Worm (Caenorhabditis elegans) whole organism, mixed stage, embryonic: ENCODE data around the gene mrpl-51.
A peak's percentile ranks its signal among the peaks of the same experiment; 100 is the strongest.

Source experiments
- M03D4.4 ChIP-seq: sonication (generic microtip); optimal IDR thresholded peaks from 2 replicates; lab custom pipeline; 2017; ENCODE audit warnings: mild to moderate bottlenecking, missing genetic modification characterization, missing compliant biosample characterization
- blmp-1 ChIP-seq: fragments of 150-350 bp; optimal IDR thresholded peaks from 2 replicates; lab custom pipeline; 2014; ENCODE audit warnings: missing biosample characterization, missing genetic modification characterization
- ceh-43 ChIP-seq: fragments of 200-800 bp; sonication (Bioruptor generic); optimal IDR thresholded peaks from 2 replicates; lab custom pipeline; 2018; ENCODE audit warnings: mild to moderate bottlenecking, missing genetic modification characterization, moderate library complexity, missing compliant biosample characterization
- cnd-1 ChIP-seq: fragments of 200-800 bp; sonication (Bioruptor generic); optimal IDR thresholded peaks from 2 replicates; lab custom pipeline; 2018; ENCODE audit warnings: mild to moderate bottlenecking, missing genetic modification characterization, missing compliant biosample characterization
- elt-3 ChIP-seq: fragments of 150-350 bp; optimal IDR thresholded peaks from 2 replicates; lab custom pipeline; 2014; ENCODE audit warnings: missing biosample characterization, missing genetic modification characterization
- flh-1 ChIP-seq: fragments of 200-800 bp; sonication (Bioruptor generic); optimal IDR thresholded peaks from 2 replicates; lab custom pipeline; 2018; ENCODE audit warnings: mild to moderate bottlenecking, missing genetic modification characterization, moderate library complexity, missing compliant biosample characterization
- ham-2 ChIP-seq: fragments of 200-800 bp; sonication (Bioruptor generic); optimal IDR thresholded peaks from 2 replicates; lab custom pipeline; 2018; ENCODE audit warnings: mild to moderate bottlenecking, missing genetic modification characterization, missing compliant biosample characterization
- hlh-1 ChIP-seq: fragments of 150-350 bp; optimal IDR thresholded peaks from 2 replicates; lab custom pipeline; 2014; ENCODE audit warnings: missing biosample characterization, missing genetic modification reagents, missing genetic modification characterization
- lin-13 ChIP-seq: fragments of 150-350 bp; optimal IDR thresholded peaks from 2 replicates; lab custom pipeline; 2014; ENCODE audit warnings: missing biosample characterization, missing genetic modification characterization
- lin-32 ChIP-seq: fragments of 200-800 bp; sonication (Bioruptor generic); optimal IDR thresholded peaks from 2 replicates; lab custom pipeline; 2018; ENCODE audit warnings: mild to moderate bottlenecking, missing genetic modification characterization, missing compliant biosample characterization
- lsy-2 ChIP-seq: fragments of 150-350 bp; optimal IDR thresholded peaks from 2 replicates; lab custom pipeline; 2014; ENCODE audit warnings: missing biosample characterization, missing genetic modification characterization
- mab-5 ChIP-seq: fragments of 150-350 bp; optimal IDR thresholded peaks from 2 replicates; lab custom pipeline; 2014; ENCODE audit warnings: missing biosample characterization, missing genetic modification characterization
- mep-1 ChIP-seq: fragments of 150-350 bp; optimal IDR thresholded peaks from 2 replicates; lab custom pipeline; 2017; ENCODE audit warnings: missing biosample characterization, missing genetic modification reagents, missing genetic modification characterization, inconsistent platforms
- nhr-28 ChIP-seq: fragments of 150-350 bp; optimal IDR thresholded peaks from 2 replicates; lab custom pipeline; 2014; ENCODE audit warnings: missing biosample characterization, missing genetic modification characterization
- pha-4 ChIP-seq: fragments of 150-350 bp; optimal IDR thresholded peaks from 2 replicates; lab custom pipeline; 2018; ENCODE audit warnings: missing biosample characterization, missing genetic modification reagents, missing genetic modification characterization
- snpc-4 ChIP-seq: fragments of 150-350 bp; optimal IDR thresholded peaks from 2 replicates; lab custom pipeline; 2014; ENCODE audit warnings: missing biosample characterization, missing genetic modification characterization
- sptf-1 ChIP-seq: sonication (generic microtip); optimal IDR thresholded peaks from 2 replicates; lab custom pipeline; 2017; ENCODE audit warnings: mild to moderate bottlenecking, missing genetic modification characterization, moderate library complexity, missing compliant biosample characterization
- tbx-8 ChIP-seq: fragments of 200-800 bp; sonication (Bioruptor generic); optimal IDR thresholded peaks from 2 replicates; lab custom pipeline; 2018; ENCODE audit warnings: mild to moderate bottlenecking, missing genetic modification characterization, moderate library complexity, missing compliant biosample characterization
- unc-120 ChIP-seq: sonication (generic microtip); optimal IDR thresholded peaks from 2 replicates; lab custom pipeline; 2017; ENCODE audit warnings: missing genetic modification characterization, missing compliant biosample characterization; ENCODE audit not compliant: poor library complexity, severe bottlenecking
- unc-39 ChIP-seq: fragments of 150-350 bp; optimal IDR thresholded peaks from 2 replicates; lab custom pipeline; 2014; ENCODE audit warnings: missing biosample characterization, missing genetic modification characterization
- zip-8 ChIP-seq: fragments of 150-350 bp; optimal IDR thresholded peaks from 2 replicates; lab custom pipeline; 2014; ENCODE audit warnings: missing biosample characterization, missing genetic modification characterization
- ztf-11 ChIP-seq: fragments of 150-350 bp; optimal IDR thresholded peaks from 2 replicates; lab custom pipeline; 2014; ENCODE audit warnings: missing biosample characterization, missing genetic modification characterization

mrpl-51 gene

DNA sequence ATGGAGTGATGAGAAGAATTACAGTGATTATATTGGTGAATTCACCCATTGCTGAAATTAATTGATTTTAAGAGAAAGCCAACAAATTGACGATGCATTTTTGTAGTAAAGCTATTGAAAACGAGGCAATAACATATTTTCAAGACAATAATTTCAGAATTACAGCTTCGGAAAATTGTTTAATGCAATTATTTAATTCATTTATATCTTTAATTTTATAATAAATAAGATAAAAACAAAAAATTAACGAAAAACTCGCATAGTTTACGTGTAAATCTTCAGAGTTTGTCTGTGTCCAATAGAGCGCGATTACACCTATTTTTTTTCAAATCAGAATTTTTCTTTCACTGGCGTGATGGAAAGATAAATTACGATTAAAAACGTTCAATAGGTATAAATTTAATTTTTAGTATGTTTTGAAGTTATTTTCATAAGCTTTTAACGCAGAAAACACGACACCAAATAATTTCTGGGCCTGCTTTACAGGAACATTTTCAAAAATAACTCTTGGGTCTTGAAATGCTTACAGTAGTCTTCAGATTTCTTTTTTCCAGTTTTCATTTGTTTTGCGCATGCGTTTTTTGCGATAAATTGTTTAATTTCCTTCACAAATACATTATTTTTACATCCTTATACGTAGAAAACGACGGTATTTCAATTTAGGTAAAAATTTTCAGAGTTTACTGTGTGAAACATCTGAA, 47.1 kb downstream of the mrpl-51 start, which contains the start of gene tmed-1:
TSS of gene tmed-1 (minus strand) at position 51 of the 701 bp plus-strand sequence.
- TF ChIP-seq zip-8 (tag; lab: Kevin White, UChicago) (no peak), mab-5 (tag; lab: Kevin White, UChicago) (no peak), pha-4 (tag; lab: Kevin White, UChicago) (no peak), M03D4.4 (tag; lab: Kevin White, UChicago) (no peak), ceh-43 (GFP tag; lab: Kevin White, UChicago) (no peak), cnd-1 (tag; lab: Kevin White, UChicago) (no peak), unc-39 (tag; lab: Kevin White, UChicago) (no peak), snpc-4 (tag; lab: Kevin White, UChicago) (no peak), hlh-1 (no peak), lin-13 (tag; lab: Kevin White, UChicago) (no peak), lin-32 (no peak), flh-1 (GFP tag; lab: Kevin White, UChicago) (no peak), elt-3 (no peak), ham-2 (no peak), sptf-1 (tag; lab: Kevin White, UChicago) (no peak), blmp-1 (tag; lab: Kevin White, UChicago) (no peak), nhr-28 (no peak)

DNA sequence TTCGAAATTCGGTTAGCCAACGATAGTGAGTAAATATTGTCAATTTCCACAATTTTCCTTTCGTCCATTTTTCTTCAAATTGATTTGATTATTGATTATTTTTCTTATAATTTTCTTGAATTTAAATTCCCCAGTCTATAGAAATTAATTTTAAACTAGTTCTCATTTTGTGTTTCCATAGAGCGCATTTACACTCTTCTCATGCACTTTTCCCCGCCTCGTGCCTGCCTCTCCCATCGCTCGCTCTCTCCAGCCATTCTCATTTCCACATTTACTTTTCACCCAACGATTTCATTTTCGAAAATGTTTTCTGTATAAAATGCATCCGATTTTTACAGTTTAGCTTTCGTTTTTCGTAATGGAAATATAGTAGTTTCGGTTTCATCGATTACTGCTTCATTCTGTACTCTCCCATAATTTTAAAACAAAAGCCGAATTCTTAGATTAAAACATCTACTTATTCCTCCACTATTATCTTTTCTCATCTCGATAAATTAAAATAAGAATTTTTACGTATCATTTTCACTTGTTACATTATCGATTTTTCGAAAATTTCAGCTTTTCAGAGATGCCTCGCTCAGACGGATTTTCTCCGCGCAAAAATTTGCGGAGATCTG, 47.9 kb downstream of the mrpl-51 start, which contains the start of gene lex-1:
TSS of gene lex-1 (plus strand) at position 567 of the 617 bp plus-strand sequence.
- TF ChIP-seq M03D4.4 (tag; lab: Kevin White, UChicago) (no peak), lsy-2 (tag; lab: Kevin White, UChicago) (peak; percentile 10), ztf-11 (tag; lab: Kevin White, UChicago) (no peak), lin-13 (tag; lab: Kevin White, UChicago) (no peak), mep-1 (tag; lab: Kevin White, UChicago) (peak; percentile 33), hlh-1 (no peak)

DNA sequence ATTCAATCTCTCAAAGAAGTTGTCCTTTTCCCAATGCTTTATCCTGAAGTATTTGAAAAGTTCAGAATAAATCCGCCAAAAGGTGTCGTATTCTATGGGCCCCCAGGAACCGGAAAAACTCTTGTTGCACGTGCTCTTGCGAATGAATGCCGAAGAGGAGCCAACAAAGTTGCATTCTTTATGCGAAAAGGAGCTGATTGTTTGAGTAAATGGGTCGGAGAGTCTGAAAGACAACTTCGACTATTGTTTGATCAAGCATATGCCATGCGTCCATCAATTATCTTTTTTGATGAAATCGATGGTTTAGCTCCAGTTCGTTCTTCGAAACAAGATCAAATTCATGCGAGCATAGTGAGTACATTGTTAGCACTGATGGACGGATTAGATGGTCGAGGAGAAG, 49.7 kb downstream of the mrpl-51 start:
- no peak for TF ChIP-seq flh-1 (GFP tag; lab: Kevin White, UChicago)
- no peak for TF ChIP-seq lin-32
- no peak for TF ChIP-seq tbx-8 (GFP tag; lab: Kevin White, UChicago)
- no peak for TF ChIP-seq unc-120 (tag; lab: Kevin White, UChicago)
